Worm (Caenorhabditis elegans): ENCODE results near the gene F20B6.4.
A peak's percentile ranks its signal among the peaks of the same experiment; 100 is the strongest.

The F20B6.4 gene

DNA sequence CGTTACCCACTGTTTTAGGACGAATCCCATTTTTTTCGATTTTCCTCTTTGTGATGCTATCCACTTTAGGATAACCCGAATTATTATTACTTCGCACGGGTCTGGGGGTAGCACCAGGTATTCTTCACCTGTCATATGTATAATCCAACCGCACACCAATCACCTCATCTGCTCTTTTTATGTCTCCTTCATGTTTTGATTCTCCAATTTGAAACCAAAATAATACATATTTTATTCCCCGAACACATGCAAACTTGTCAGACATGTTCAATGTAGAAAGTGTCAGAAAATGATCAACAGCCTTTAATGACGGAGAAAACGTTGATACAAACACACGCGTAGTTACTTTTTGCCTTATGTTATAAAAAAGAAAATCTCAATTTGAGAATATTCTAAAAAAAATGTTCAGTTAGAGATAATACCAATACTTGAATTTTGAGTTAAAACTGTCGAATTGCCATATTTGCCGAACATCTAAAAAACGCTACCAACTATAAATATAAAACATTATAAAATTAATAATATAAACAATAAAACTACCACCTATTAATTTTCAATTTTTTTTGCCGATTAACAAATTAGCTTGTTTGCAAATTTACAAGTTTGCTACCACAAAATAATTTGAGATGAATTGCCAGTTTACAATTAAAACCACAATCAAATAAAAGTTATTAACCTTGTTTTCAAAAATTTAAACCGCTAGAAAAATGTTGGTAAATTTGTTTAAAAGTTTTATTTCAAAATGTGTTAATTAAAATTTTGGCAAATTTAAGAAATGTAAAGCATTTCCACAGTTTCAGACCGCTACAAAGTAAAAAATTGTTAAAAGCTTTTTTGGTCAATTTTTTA, 48.5 kb downstream of the F20B6.4 start:
- TF ChIP-seq nhr-47 (tag; optimal IDR thresholded peaks at IDR 0.05) = peak; percentile 22
- TF ChIP-seq Y116A8C.19 (tag; optimal IDR thresholded peaks at IDR 0.05; ENCODE audit: borderline replicate concordance) = no peak
- peak; percentile 60 for TF ChIP-seq ztf-4 (tag; optimal IDR thresholded peaks at IDR 0.05)
- TF ChIP-seq xbp-1 (tag; optimal IDR thresholded peaks at IDR 0.05) = peak; percentile 2
- peak; percentile 33 for TF ChIP-seq nhr-11 (tag; optimal IDR thresholded peaks at IDR 0.05)
- TF ChIP-seq nhr-85 (tag) = peak; percentile 72
- peak; percentile 6 for TF ChIP-seq lin-39 (tag; optimal IDR thresholded peaks at IDR 0.05)
- TF ChIP-seq efl-1 (optimal IDR thresholded peaks at IDR 0.05) = no peak
- TF ChIP-seq efl-1 (GFP tag; optimal IDR thresholded peaks at IDR 0.05 in 1 of 2) = peak in 1 of 2 experiments; percentile 71
- TF ChIP-seq aly-2 (tag; optimal IDR thresholded peaks at IDR 0.05) = peak; percentile 71
- TF ChIP-seq ama-1 (optimal IDR thresholded peaks at IDR 0.05) = peak; percentile 32
- peak; percentile 1 for TF ChIP-seq nhr-90 (tag; optimal IDR thresholded peaks at IDR 0.05; ENCODE audit: poor library complexity)
- no peak for TF ChIP-seq efl-3 (GFP tag; optimal IDR thresholded peaks at IDR 0.05)
- no peak for TF ChIP-seq jun-1 (tag; optimal IDR thresholded peaks at IDR 0.05)
- peak; percentile 35 for TF ChIP-seq dsc-1 (tag; optimal IDR thresholded peaks at IDR 0.05)
- peak; percentile 9 for TF ChIP-seq lin-14 (GFP tag; optimal IDR thresholded peaks at IDR 0.05)
- TF ChIP-seq pqm-1 (tag; optimal IDR thresholded peaks at IDR 0.05) = no peak
- TF ChIP-seq hlh-4 (tag; optimal IDR thresholded peaks at IDR 0.05) = peak; percentile 10
- no peak for TF ChIP-seq elt-2 (tag; optimal IDR thresholded peaks at IDR 0.05)
- TF ChIP-seq snu-23 (GFP tag; optimal IDR thresholded peaks at IDR 0.05) = peak; percentile 6
- TF ChIP-seq irx-1 (tag; optimal IDR thresholded peaks at IDR 0.05) = no peak
- TF ChIP-seq tbx-2 (tag; optimal IDR thresholded peaks at IDR 0.05) = no peak
- peak; percentile 32 for TF ChIP-seq fkh-8 (tag; optimal IDR thresholded peaks at IDR 0.05)
- no peak for TF ChIP-seq C16A3.4 (tag; optimal IDR thresholded peaks at IDR 0.05)
- peak; percentile 46 for TF ChIP-seq nhr-71 (tag; optimal IDR thresholded peaks at IDR 0.05)
- peak; percentile 24 for TF ChIP-seq skn-1 (tag; optimal IDR thresholded peaks at IDR 0.05)
- peak in 1 of 2 experiments; percentile 24 for TF ChIP-seq lsy-2 (tag; optimal IDR thresholded peaks at IDR 0.05)
- peak; percentile 5 for TF ChIP-seq rnt-1 (tag; optimal IDR thresholded peaks at IDR 0.05)

- TF ChIP-seq nhr-85 (tag) (peak; percentile 53), unc-98 (GFP tag; IDR thresholded peaks at IDR 0.05) (no peak), efl-1 (optimal IDR thresholded peaks at IDR 0.05) (no peak), efl-1 (GFP tag; optimal IDR thresholded peaks at IDR 0.05 in 1 of 2) (peak in 1 of 2 experiments; percentile 73), nhr-71 (tag; optimal IDR thresholded peaks at IDR 0.05) (peak; percentile 12), dsc-1 (tag; optimal IDR thresholded peaks at IDR 0.05) (peak; percentile 5), mdl-1 (tag; optimal IDR thresholded peaks at IDR 0.05) (no peak), zip-4 (GFP tag; optimal IDR thresholded peaks at IDR 0.05) (peak; percentile 15)
Measured at ce11 chrX:4146798-4147543, 49.4 kb downstream of the F20B6.4 start.

DNA sequence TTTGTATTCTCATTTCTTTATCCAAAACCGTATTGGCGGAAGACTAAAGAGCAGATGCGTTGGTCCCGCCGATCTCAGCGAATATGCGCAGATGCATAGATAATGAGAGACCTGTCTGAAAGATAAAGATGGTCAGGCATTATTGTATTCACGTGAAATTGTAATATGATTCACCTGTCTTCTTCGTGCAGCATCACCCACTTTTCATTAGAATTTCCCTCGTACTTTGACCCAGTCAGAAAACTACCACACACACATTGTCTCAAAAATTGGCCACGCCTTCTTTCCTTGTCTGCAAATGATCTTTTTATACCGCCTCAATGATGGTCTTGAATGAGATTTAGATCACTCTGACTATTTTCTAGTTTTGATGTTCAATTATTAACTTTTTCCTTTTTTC, 50.3 kb downstream of the F20B6.4 start:
- TF ChIP-seq ceh-63 (GFP tag; optimal IDR thresholded peaks at IDR 0.05) (peak; percentile 65), lin-35 (GFP tag; optimal IDR thresholded peaks at IDR 0.05) (no peak), nhr-85 (tag) (peak; percentile 74), unc-62 (GFP tag; optimal IDR thresholded peaks at IDR 0.05) (no peak), unc-30 (tag; optimal IDR thresholded peaks at IDR 0.05) (no peak), dsc-1 (tag; optimal IDR thresholded peaks at IDR 0.05) (no peak)
